Worm (Caenorhabditis elegans) whole organism, L1 larva: ENCODE measurements around the gene C16C8.4.

Experiments
- blmp-1 ChIP-seq: fragments of 150-350 bp; optimal IDR thresholded peaks from 2 replicates; lab custom pipeline; 2014; ENCODE audit warnings: missing biosample characterization, missing genetic modification characterization
- ceh-63 ChIP-seq: fragments of 200-800 bp; sonication (Bioruptor generic); optimal IDR thresholded peaks from 2 replicates; lab custom pipeline; 2018; ENCODE audit warnings: mild to moderate bottlenecking, missing genetic modification characterization, missing compliant biosample characterization
- ceh-82 ChIP-seq, 3 experiments: fragments of 150-350 bp in 1 of 3; sonication (generic microtip) in 2 of 3; optimal IDR thresholded peaks; 2 replicates each; lab custom pipeline; 2014 to 2017; ENCODE audit warnings: missing biosample characterization in 3 of 3, missing genetic modification characterization in 3 of 3
- ces-1 ChIP-seq: fragments of 150-350 bp; optimal IDR thresholded peaks from 2 replicates; lab custom pipeline; 2014; ENCODE audit warnings: missing biosample characterization, missing genetic modification reagents, missing genetic modification characterization
- fkh-10 ChIP-seq: sonication (generic microtip); optimal IDR thresholded peaks from 2 replicates; lab custom pipeline; 2017; ENCODE audit warnings: missing biosample characterization, missing genetic modification reagents, missing genetic modification characterization
- fos-1 ChIP-seq: fragments of 150-350 bp; optimal IDR thresholded peaks from 2 replicates; lab custom pipeline; 2014; ENCODE audit warnings: missing biosample characterization, missing genetic modification characterization
- mef-2 ChIP-seq: fragments of 150-350 bp; optimal IDR thresholded peaks from 2 replicates; lab custom pipeline; 2014; ENCODE audit warnings: missing biosample characterization, missing genetic modification characterization
- sox-4 ChIP-seq: sonication (generic microtip); optimal IDR thresholded peaks from 2 replicates; lab custom pipeline; 2016; ENCODE audit warnings: missing genetic modification characterization, missing compliant biosample characterization

ce11 chrII:3476536-3476935, 32.4 kb upstream of the C16C8.4 start:
- TF ChIP-seq ceh-82 (tag; optimal IDR thresholded peaks at IDR 0.05; lab: Kevin White, UChicago) = no peak
- no peak for TF ChIP-seq mef-2 (tag; lab: Kevin White, UChicago)
- no peak for TF ChIP-seq ceh-63 (GFP tag; lab: Kevin White, UChicago)
- no peak for TF ChIP-seq sox-4
- no peak for TF ChIP-seq fos-1 (tag; lab: Kevin White, UChicago)
- no peak for TF ChIP-seq blmp-1 (tag; lab: Kevin White, UChicago)
- TF ChIP-seq fkh-10 (GFP tag; lab: Kevin White, UChicago) = no peak
- no peak for TF ChIP-seq ces-1 (GFP tag; lab: Kevin White, UChicago)
